Fruit fly (Drosophila melanogaster): ENCODE measurements around the gene CG4238.

The CG4238 gene

dm6 chr2L:2039458-2039857 lies 29.8 kb downstream of the CG4238 start:
- TF ChIP-seq h (optimal IDR thresholded peaks at IDR 0.05) = no peak
- TF ChIP-seq insv (optimal IDR thresholded peaks at IDR 0.05) = no peak
- TF ChIP-seq psq (optimal IDR thresholded peaks at IDR 0.05) = no peak
- TF ChIP-seq Myc (optimal IDR thresholded peaks at IDR 0.05) = no peak
- TF ChIP-seq ttk (optimal IDR thresholded peaks at IDR 0.05) = no peak
- no peak for TF ChIP-seq Sin3A (optimal IDR thresholded peaks at IDR 0.05)

- TF ChIP-seq psq (optimal IDR thresholded peaks at IDR 0.05) (no peak), h (optimal IDR thresholded peaks at IDR 0.05) (no peak)
Observed at dm6 chr2L:2042072-2042471, 32.4 kb downstream of the CG4238 start.

dm6 chr2L:2044826-2045225 lies 35.2 kb downstream of the CG4238 start:
- TF ChIP-seq Sin3A (optimal IDR thresholded peaks at IDR 0.05) (no peak), psq (optimal IDR thresholded peaks at IDR 0.05) (no peak), ttk (optimal IDR thresholded peaks at IDR 0.05) (no peak), h (optimal IDR thresholded peaks at IDR 0.05) (no peak), insv (optimal IDR thresholded peaks at IDR 0.05) (no peak), Myc (optimal IDR thresholded peaks at IDR 0.05) (no peak)

- TF ChIP-seq insv (optimal IDR thresholded peaks at IDR 0.05) (no peak), h (optimal IDR thresholded peaks at IDR 0.05) (no peak), Myc (optimal IDR thresholded peaks at IDR 0.05) (no peak), ttk (optimal IDR thresholded peaks at IDR 0.05) (no peak), psq (optimal IDR thresholded peaks at IDR 0.05) (no peak), Sin3A (optimal IDR thresholded peaks at IDR 0.05) (no peak)
Observed at dm6 chr2L:2045265-2045664, 35.6 kb downstream of the CG4238 start, which contains the start of gene Kebab. TSS of gene Kebab (plus strand) at chr2L:2045494.

dm6 chr2L:2054289-2054688 lies 44.6 kb downstream of the CG4238 start, which contains the start of gene Or22c:
TSS of gene Or22c (plus strand) at chr2L:2054589.
- no peak for TF ChIP-seq insv (optimal IDR thresholded peaks at IDR 0.05)
- TF ChIP-seq psq (optimal IDR thresholded peaks at IDR 0.05) = no peak
- TF ChIP-seq ttk (optimal IDR thresholded peaks at IDR 0.05) = no peak
- TF ChIP-seq h (optimal IDR thresholded peaks at IDR 0.05) = no peak
- no peak for TF ChIP-seq Myc (optimal IDR thresholded peaks at IDR 0.05)
- TF ChIP-seq Sin3A (optimal IDR thresholded peaks at IDR 0.05) = no peak

dm6 chr2L:2072970-2073369 lies 63.3 kb downstream of the CG4238 start:
- TF ChIP-seq psq (optimal IDR thresholded peaks at IDR 0.05) = no peak

- no peak for TF ChIP-seq insv (optimal IDR thresholded peaks at IDR 0.05)
- no peak for TF ChIP-seq ttk (optimal IDR thresholded peaks at IDR 0.05)
- TF ChIP-seq Sin3A (optimal IDR thresholded peaks at IDR 0.05) = no peak
- TF ChIP-seq h (optimal IDR thresholded peaks at IDR 0.05) = no peak
- no peak for TF ChIP-seq Myc (optimal IDR thresholded peaks at IDR 0.05)
- TF ChIP-seq psq (optimal IDR thresholded peaks at IDR 0.05) = no peak
Observed at dm6 chr2L:2079619-2080018, 70.0 kb downstream of the CG4238 start, which contains the start of gene CG12674. TSS of gene CG12674 (plus strand) at chr2L:2079919.
